Fruit fly (Drosophila melanogaster) Kc167 (cell line): ENCODE data around the gene CG16952.

Experiments used
- Myc ChIP-seq: fragments of >200 bp; optimal IDR thresholded peaks from 2 replicates; lab custom pipeline; 2017; ENCODE audit warnings: missing external identifiers
- h ChIP-seq: fragments of >200 bp; optimal IDR thresholded peaks from 3 replicates; lab custom pipeline; 2018; ENCODE audit warnings: missing external identifiers
- psq ChIP-seq: fragments of >200 bp; optimal IDR thresholded peaks from 2 replicates; lab custom pipeline; 2017; ENCODE audit warnings: missing external identifiers
- ttk ChIP-seq: sonication (Bioruptor generic); optimal IDR thresholded peaks from 2 replicates; lab custom pipeline; 2017; ENCODE audit warnings: missing external identifiers

- TF ChIP-seq ttk (no peak), h (lab: Kevin White, UChicago) (no peak), Myc (lab: Kevin White, UChicago) (no peak), psq (lab: Kevin White, UChicago) (no peak)
These were observed 30.0 kb upstream of the CG16952 start for dm6 chrX:15840003-15840402.
